Worm (Caenorhabditis elegans) whole organism, midembryonic: ENCODE data around the gene F38B2.4.

Source experiments
- T22C8.4 ChIP-seq: fragments of 200-800 bp; sonication (Bioruptor generic); IDR thresholded peaks from 2 replicates; pipeline ENCODE4 v1.3.6; 2022; ENCODE audit warnings: missing genetic modification characterization, missing compliant biosample characterization
- flt-1 ChIP-seq: fragments of 200-800 bp; sonication (Bioruptor generic); IDR thresholded peaks from 2 replicates; pipeline ENCODE4 v1.3.6; 2022; ENCODE audit warnings: missing genetic modification characterization, missing compliant biosample characterization
- tab-1 ChIP-seq: fragments of 200-800 bp; sonication (Bioruptor generic); IDR thresholded peaks from 2 replicates; pipeline ENCODE4 v1.3.6; 2022; ENCODE audit warnings: missing genetic modification characterization, missing compliant biosample characterization
- ztf-23 ChIP-seq: fragments of 200-800 bp; sonication (Bioruptor generic); IDR thresholded peaks from 2 replicates; pipeline ENCODE4 v1.3.6; 2022; ENCODE audit warnings: missing genetic modification reagents, missing genetic modification characterization, missing compliant biosample characterization

DNA sequence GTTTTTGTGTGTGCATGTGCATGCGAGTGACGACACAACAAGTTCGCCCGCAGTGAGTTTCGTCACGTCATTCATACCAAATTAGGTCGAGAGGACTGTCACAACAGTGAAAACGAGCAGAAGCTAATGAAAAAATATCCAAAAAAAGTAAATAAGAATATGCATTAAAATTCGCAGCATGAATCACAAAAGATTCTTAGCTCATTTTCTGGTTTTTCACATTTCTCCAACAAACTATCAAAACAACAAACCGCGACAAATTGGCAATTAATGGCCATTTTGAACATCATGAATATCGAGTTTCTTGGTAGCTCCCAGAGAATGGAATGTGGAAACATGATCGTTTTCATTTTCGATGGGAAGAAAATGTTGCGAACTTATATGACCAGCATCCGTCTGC, 43.9 kb downstream of the F38B2.4 start:
- no peak for TF ChIP-seq T22C8.4 (GFP tag; lab: Robert Waterston, UW)
- no peak for TF ChIP-seq tab-1 (GFP tag; lab: Robert Waterston, UW)
- TF ChIP-seq ztf-23 (GFP tag; lab: Robert Waterston, UW): no peak
- TF ChIP-seq flt-1: no peak
